Worm (Caenorhabditis elegans): Measurements from ENCODE around the gene metl-13.

metl-13 gene

ce11 chrIV:6631704-6632272 is 3.1 kb upstream of the metl-13 start, which contains the start of the genes cest-5.1 and C01B10.9 (continued):
- no peak for TF ChIP-seq spr-3 (GFP tag; optimal IDR thresholded peaks at IDR 0.05)
- TF ChIP-seq spr-1 (tag; optimal IDR thresholded peaks at IDR 0.05) = no peak
- no peak for TF ChIP-seq jun-1 (tag; optimal IDR thresholded peaks at IDR 0.05)
- TF ChIP-seq arid-1 (GFP tag; conservative IDR thresholded peaks at IDR 0.05) = no peak
- TF ChIP-seq rbr-2 (tag; optimal IDR thresholded peaks at IDR 0.05) = peak; percentile 30
- TF ChIP-seq ceh-82 (tag; optimal IDR thresholded peaks at IDR 0.05) = no peak
- TF ChIP-seq php-3 (GFP tag; IDR thresholded peaks at IDR 0.05) = no peak
- TF ChIP-seq daf-16 (GFP tag; optimal IDR thresholded peaks at IDR 0.05) = peak in 1 of 2 experiments; percentile 7
- peak; percentile 59 for TF ChIP-seq daf-16 (tag; optimal IDR thresholded peaks at IDR 0.05)
- TF ChIP-seq duxl-1 (tag; optimal IDR thresholded peaks at IDR 0.05; ENCODE audit: poor library complexity) = peak; percentile 41
- no peak for TF ChIP-seq mep-1 (tag; optimal IDR thresholded peaks at IDR 0.05)
- TF ChIP-seq daf-8 (GFP tag; IDR thresholded peaks at IDR 0.05) = no peak
- TF ChIP-seq ceh-20 (GFP tag; IDR thresholded peaks at IDR 0.05) = no peak
- no peak for TF ChIP-seq ama-1 (optimal IDR thresholded peaks at IDR 0.05)
- peak; percentile 12 for TF ChIP-seq snpc-4 (tag; optimal IDR thresholded peaks at IDR 0.05)
- peak; percentile 15 for TF ChIP-seq T20F7.1 (GFP tag; optimal IDR thresholded peaks at IDR 0.05)

- TF ChIP-seq lsy-2 (tag; optimal IDR thresholded peaks at IDR 0.05) (no peak), T20F7.1 (GFP tag; optimal IDR thresholded peaks at IDR 0.05) (no peak), pha-4 (GFP tag; IDR thresholded peaks at IDR 0.05) (no peak), pha-4 (tag; optimal IDR thresholded peaks at IDR 0.05) (no peak), rbr-2 (tag; optimal IDR thresholded peaks at IDR 0.05) (no peak), nhr-6 (tag; optimal IDR thresholded peaks at IDR 0.05) (no peak), gei-8 (GFP tag; optimal IDR thresholded peaks at IDR 0.05) (no peak), pqm-1 (tag; optimal IDR thresholded peaks at IDR 0.05) (no peak), fos-1 (tag; optimal IDR thresholded peaks at IDR 0.05) (no peak), dmd-6 (GFP tag; IDR thresholded peaks at IDR 0.05) (no peak), lin-39 (tag; optimal IDR thresholded peaks at IDR 0.05) (no peak), nhr-77 (tag; optimal IDR thresholded peaks at IDR 0.05) (no peak), mep-1 (tag; optimal IDR thresholded peaks at IDR 0.05) (no peak), ceh-32 (tag; optimal IDR thresholded peaks at IDR 0.05; ENCODE audit: poor library complexity) (no peak), snpc-4 (tag; optimal IDR thresholded peaks at IDR 0.05) (no peak), ceh-82 (tag; optimal IDR thresholded peaks at IDR 0.05) (no peak), nhr-48 (tag; optimal IDR thresholded peaks at IDR 0.05) (no peak), egl-27 (tag; optimal IDR thresholded peaks at IDR 0.05) (no peak)
Observed at ce11 chrIV:6638256-6638655, 3.4 kb downstream of the metl-13 start, which contains the start of gene C01B10.7. C01B10.7 (plus strand) TSS chrIV:6638556.

- TF ChIP-seq nhr-25 (tag; optimal IDR thresholded peaks at IDR 0.05; ENCODE audit: borderline replicate concordance, insufficient read depth) (no peak), daf-16 (GFP tag; optimal IDR thresholded peaks at IDR 0.05) (no peak), daf-16 (tag; optimal IDR thresholded peaks at IDR 0.05) (no peak), mep-1 (tag; optimal IDR thresholded peaks at IDR 0.05) (no peak), ces-1 (GFP tag; optimal IDR thresholded peaks at IDR 0.05) (no peak), Y105C5A.15 (GFP tag; IDR thresholded peaks at IDR 0.05) (no peak), pqm-1 (tag; optimal IDR thresholded peaks at IDR 0.05) (peak; percentile 34)
Observed at ce11 chrIV:6639880-6640279, 5.0 kb downstream of the metl-13 start, which contains the start of gene C01B10.6. C01B10.6 (plus strand) TSS chrIV:6640180.

- no peak for TF ChIP-seq nhr-77 (tag; optimal IDR thresholded peaks at IDR 0.05)
- no peak for TF ChIP-seq lin-29 (GFP tag; IDR thresholded peaks at IDR 0.05)
- no peak for TF ChIP-seq tra-1 (GFP tag; IDR thresholded peaks at IDR 0.05)
- no peak for TF ChIP-seq jun-1 (tag; optimal IDR thresholded peaks at IDR 0.05)
- no peak for TF ChIP-seq mxl-3 (GFP tag; optimal IDR thresholded peaks at IDR 0.05)
- TF ChIP-seq madf-5 (GFP tag; IDR thresholded peaks at IDR 0.05) = no peak
- peak; percentile 62 for TF ChIP-seq mep-1 (tag; optimal IDR thresholded peaks at IDR 0.05)
- no peak for TF ChIP-seq ztf-7 (tag; optimal IDR thresholded peaks at IDR 0.05)
- TF ChIP-seq nhr-41 (GFP tag; IDR thresholded peaks at IDR 0.05) = no peak
- TF ChIP-seq nhr-76 (tag; optimal IDR thresholded peaks at IDR 0.05) = no peak
- peak; percentile 47 for TF ChIP-seq hlh-11 (tag; optimal IDR thresholded peaks at IDR 0.05)
- no peak for TF ChIP-seq nhr-11 (tag; optimal IDR thresholded peaks at IDR 0.05)
- TF ChIP-seq ZK337.2 (GFP tag; IDR thresholded peaks at IDR 0.05) = no peak
- TF ChIP-seq duxl-1 (tag; optimal IDR thresholded peaks at IDR 0.05; ENCODE audit: poor library complexity) = no peak
- TF ChIP-seq nhr-25 (tag; optimal IDR thresholded peaks at IDR 0.05; ENCODE audit: borderline replicate concordance, insufficient read depth) = no peak
- peak; percentile 81 for TF ChIP-seq hlh-30 (tag; optimal IDR thresholded peaks at IDR 0.05; ENCODE audit: insufficient read depth)
- TF ChIP-seq zfp-2 (tag; optimal IDR thresholded peaks at IDR 0.05) = no peak
Observed at ce11 chrIV:6645867-6646655, 11.2 kb downstream of the metl-13 start, which contains the start of gene hil-7. hil-7 (plus strand) TSS chrIV:6646312.

Measured in whole organism, L4 larva.